Worm (Caenorhabditis elegans): Measurements from ENCODE around the gene nspc-17.

- TF ChIP-seq him-1 (tag; optimal IDR thresholded peaks at IDR 0.05) (no peak), dao-5 (tag; optimal IDR thresholded peaks at IDR 0.05) (peak; percentile 48), W03F9.2 (tag; optimal IDR thresholded peaks at IDR 0.05) (no peak)
Measured at ce11 chrX:14478743-14479428, 46.1 kb downstream of the nspc-17 start, which contains the start of gene M163.11.

Data from whole organism, L4/young adult.